Worm (Caenorhabditis elegans) whole organism, L4/young adult: Measurements from ENCODE around the gene atx-3.

ENCODE experiments used
- W03F9.2 ChIP-seq: fragments of 150-350 bp; optimal IDR thresholded peaks from 2 replicates; lab custom pipeline; 2014; ENCODE audit warnings: missing biosample characterization, missing genetic modification characterization
- dao-5 ChIP-seq: sonication (generic microtip); optimal IDR thresholded peaks from 2 replicates; lab custom pipeline; 2016; ENCODE audit warnings: missing genotype, missing genetic modification characterization, moderate library complexity, missing compliant biosample characterization
- him-1 ChIP-seq: sonication (generic microtip); optimal IDR thresholded peaks from 2 replicates; lab custom pipeline; 2016; ENCODE audit warnings: missing genotype, missing genetic modification reagents, missing genetic modification characterization, missing compliant biosample characterization

ce11 chrV:15567344-15567804 is 9.9 kb downstream of the atx-3 start, which contains the start of gene acs-2:
- TF ChIP-seq dao-5 (tag; lab: Kevin White, UChicago) (no peak), W03F9.2 (tag; lab: Kevin White, UChicago) (no peak), him-1 (tag; lab: Kevin White, UChicago) (no peak)
